Fruit fly (Drosophila melanogaster) Kc167 (cell line): ENCODE results near the gene Der-1.

Experiments used
- Myc ChIP-seq: fragments of >200 bp; optimal IDR thresholded peaks from 2 replicates; lab custom pipeline; 2017; ENCODE audit warnings: missing external identifiers
- Sin3A ChIP-seq: fragments of >200 bp; optimal IDR thresholded peaks from 2 replicates; lab custom pipeline; 2018; ENCODE audit warnings: missing external identifiers
- h ChIP-seq: fragments of >200 bp; optimal IDR thresholded peaks from 3 replicates; lab custom pipeline; 2018; ENCODE audit warnings: missing external identifiers
- insv ChIP-seq: fragments of >200 bp; optimal IDR thresholded peaks from 3 replicates; lab custom pipeline; 2018; ENCODE audit warnings: missing external identifiers
- psq ChIP-seq: fragments of >200 bp; optimal IDR thresholded peaks from 2 replicates; lab custom pipeline; 2017; ENCODE audit warnings: missing external identifiers
- ttk ChIP-seq: sonication (Bioruptor generic); optimal IDR thresholded peaks from 2 replicates; lab custom pipeline; 2017; ENCODE audit warnings: missing external identifiers

The Der-1 gene

dm6 chr2L:1973957-1974356, at the start of gene Der-1:
Der-1 (plus strand) TSS chr2L:1973957.
- no peak for TF ChIP-seq ttk
- TF ChIP-seq psq, result no peak
- TF ChIP-seq h (lab: Kevin White, UChicago), result no peak
- no peak for TF ChIP-seq Myc (lab: Kevin White, UChicago)
- TF ChIP-seq Sin3A (lab: Kevin White, UChicago), result no peak
- no peak for TF ChIP-seq insv

- TF ChIP-seq Sin3A (lab: Kevin White, UChicago) (no peak), Myc (lab: Kevin White, UChicago) (no peak), insv (no peak), h (lab: Kevin White, UChicago) (no peak), psq (no peak), ttk (no peak)
Measured at dm6 chr2L:1925917-1926864, 47.6 kb upstream of the Der-1 start.

dm6 chr2L:1927406-1927805, 46.4 kb upstream of the Der-1 start:
- TF ChIP-seq h (lab: Kevin White, UChicago) (no peak), Sin3A (lab: Kevin White, UChicago) (no peak), psq (no peak), Myc (lab: Kevin White, UChicago) (no peak), ttk (no peak), insv (no peak)

- TF ChIP-seq Sin3A (lab: Kevin White, UChicago), result no peak
- TF ChIP-seq ttk, result no peak
- no peak for TF ChIP-seq insv
- TF ChIP-seq Myc (lab: Kevin White, UChicago), result no peak
- no peak for TF ChIP-seq h (lab: Kevin White, UChicago)
- no peak for TF ChIP-seq psq
Measured at dm6 chr2L:1930565-1931201, 43.1 kb upstream of the Der-1 start.

dm6 chr2L:1938004-1938403, 35.8 kb upstream of the Der-1 start:
- no peak for TF ChIP-seq Sin3A (lab: Kevin White, UChicago)
- no peak for TF ChIP-seq ttk
- TF ChIP-seq Myc (lab: Kevin White, UChicago), result no peak
- TF ChIP-seq h (lab: Kevin White, UChicago), result no peak

- TF ChIP-seq ttk (no peak), h (lab: Kevin White, UChicago) (no peak), insv (no peak), psq (no peak), Sin3A (lab: Kevin White, UChicago) (no peak), Myc (lab: Kevin White, UChicago) (no peak)
Measured at dm6 chr2L:1944473-1945110, 29.2 kb upstream of the Der-1 start.

- no peak for TF ChIP-seq insv
- TF ChIP-seq Sin3A (lab: Kevin White, UChicago), result no peak
- TF ChIP-seq psq, result no peak
- TF ChIP-seq h (lab: Kevin White, UChicago), result no peak
- TF ChIP-seq Myc (lab: Kevin White, UChicago), result no peak
- no peak for TF ChIP-seq ttk
Measured at dm6 chr2L:1945609-1946008, 28.1 kb upstream of the Der-1 start, which contains the start of gene CG15357. CG15357 (minus strand) TSS chr2L:1945709.

- TF ChIP-seq Myc (lab: Kevin White, UChicago) (no peak), Sin3A (lab: Kevin White, UChicago) (no peak), psq (no peak), h (lab: Kevin White, UChicago) (no peak), insv (no peak), ttk (no peak)
Measured at dm6 chr2L:1946628-1947027, 27.1 kb upstream of the Der-1 start, which contains the start of gene CG33673. CG33673 (minus strand) TSS chr2L:1946728.

dm6 chr2L:1947959-1948358, 25.8 kb upstream of the Der-1 start:
- no peak for TF ChIP-seq Sin3A (lab: Kevin White, UChicago)
- TF ChIP-seq psq, result no peak
- no peak for TF ChIP-seq Myc (lab: Kevin White, UChicago)
- no peak for TF ChIP-seq h (lab: Kevin White, UChicago)
- no peak for TF ChIP-seq ttk
- no peak for TF ChIP-seq insv

dm6 chr2L:1954541-1954940, 19.2 kb upstream of the Der-1 start:
- TF ChIP-seq psq, result no peak
- no peak for TF ChIP-seq ttk
- no peak for TF ChIP-seq Sin3A (lab: Kevin White, UChicago)
- TF ChIP-seq h (lab: Kevin White, UChicago), result no peak
- no peak for TF ChIP-seq Myc (lab: Kevin White, UChicago)
- no peak for TF ChIP-seq insv

- TF ChIP-seq h (lab: Kevin White, UChicago), result no peak
- TF ChIP-seq Myc (lab: Kevin White, UChicago), result no peak
- no peak for TF ChIP-seq Sin3A (lab: Kevin White, UChicago)
- TF ChIP-seq insv, result no peak
- no peak for TF ChIP-seq psq
- TF ChIP-seq ttk, result no peak
Measured at dm6 chr2L:1959420-1959819, 14.3 kb upstream of the Der-1 start.

dm6 chr2L:1960056-1960455, 13.7 kb upstream of the Der-1 start:
- TF ChIP-seq psq, result no peak
- no peak for TF ChIP-seq h (lab: Kevin White, UChicago)
- TF ChIP-seq Sin3A (lab: Kevin White, UChicago), result no peak
- TF ChIP-seq insv, result no peak
- no peak for TF ChIP-seq ttk
- no peak for TF ChIP-seq Myc (lab: Kevin White, UChicago)
